Fruit fly (Drosophila melanogaster): ENCODE measurements around the gene CG11248.

dm6 chr3L:21644607-21645006 lies 35.2 kb upstream of the CG11248 start, which contains the start of gene CG43980:
- no peak for TF ChIP-seq OdsH (GFP tag; optimal IDR thresholded peaks at IDR 0.05)
- no peak for TF ChIP-seq acj6 (GFP tag; optimal IDR thresholded peaks at IDR 0.05)
- TF ChIP-seq Eip78C (GFP tag), result peak; percentile 75
